Fruit fly (Drosophila melanogaster): ENCODE measurements around the gene CG6999.

The CG6999 gene

dm6 chrX:9060078-9060477, 28.1 kb upstream of the CG6999 start:
- TF ChIP-seq ovo (GFP tag; optimal IDR thresholded peaks at IDR 0.05) (no peak), Hr96 (GFP tag; optimal IDR thresholded peaks at IDR 0.05) (no peak), cnc (optimal IDR thresholded peaks at IDR 0.05) (no peak), CG5204 (GFP tag; optimal IDR thresholded peaks at IDR 0.05) (peak; percentile 46), CG12768 (GFP tag; optimal IDR thresholded peaks at IDR 0.05) (no peak), Clk (GFP tag; optimal IDR thresholded peaks at IDR 0.05) (no peak), CG7045 (GFP tag; optimal IDR thresholded peaks at IDR 0.05) (peak; percentile 39), kay (GFP tag; ENCODE audit: borderline replicate concordance) (no peak), CG1620 (GFP tag; optimal IDR thresholded peaks at IDR 0.05) (no peak), toe (GFP tag; optimal IDR thresholded peaks at IDR 0.05) (no peak), cic (GFP tag; optimal IDR thresholded peaks at IDR 0.05) (no peak), CG14711 (tag; optimal IDR thresholded peaks at IDR 0.05) (peak; percentile 63), CG11617 (GFP tag; optimal IDR thresholded peaks at IDR 0.05) (peak; percentile 7), bab1 (GFP tag; optimal IDR thresholded peaks at IDR 0.05) (no peak), CG7101 (tag; optimal IDR thresholded peaks at IDR 0.05) (peak; percentile 73), Mnt (GFP tag; optimal IDR thresholded peaks at IDR 0.05) (no peak), CG33017 (tag; optimal IDR thresholded peaks at IDR 0.05) (peak; percentile 44), Crg-1 (GFP tag; optimal IDR thresholded peaks at IDR 0.05) (no peak), pad (GFP tag; optimal IDR thresholded peaks at IDR 0.05) (peak; percentile 26), tj (GFP tag; optimal IDR thresholded peaks at IDR 0.05) (peak; percentile 14)

DNA sequence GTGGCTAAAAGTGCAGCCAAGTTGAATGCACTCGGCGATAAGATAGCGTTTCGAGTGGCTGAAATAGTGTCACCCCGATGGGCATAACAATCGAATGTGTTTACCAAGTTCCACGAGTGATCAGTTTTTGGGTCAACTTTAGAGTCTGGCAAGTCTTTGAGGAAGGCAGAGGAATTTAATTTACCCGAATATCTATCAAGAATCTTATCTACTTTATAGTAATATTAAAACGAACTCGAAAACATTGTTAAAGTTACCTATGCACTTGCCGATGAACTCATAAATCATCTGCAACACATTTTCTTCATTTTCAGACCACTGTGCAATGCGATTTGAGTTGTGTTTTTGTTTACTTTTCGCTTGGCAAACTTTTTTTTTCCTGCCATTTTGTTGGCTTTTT, 26.9 kb upstream of the CG6999 start:
- TF ChIP-seq CG33017 (tag; optimal IDR thresholded peaks at IDR 0.05), result peak; percentile 40
- peak; percentile 49 for TF ChIP-seq cic (GFP tag; optimal IDR thresholded peaks at IDR 0.05)
- peak; percentile 44 for TF ChIP-seq Hr96 (GFP tag; optimal IDR thresholded peaks at IDR 0.05)
- TF ChIP-seq CG7101 (tag; optimal IDR thresholded peaks at IDR 0.05), result peak; percentile 53
- peak; percentile 35 for TF ChIP-seq Mnt (GFP tag; optimal IDR thresholded peaks at IDR 0.05)
- peak; percentile 47 for TF ChIP-seq CG5204 (GFP tag; optimal IDR thresholded peaks at IDR 0.05)
- no peak for TF ChIP-seq Crg-1 (GFP tag; optimal IDR thresholded peaks at IDR 0.05)
- TF ChIP-seq toe (GFP tag; optimal IDR thresholded peaks at IDR 0.05), result no peak
- TF ChIP-seq kay (GFP tag; ENCODE audit: borderline replicate concordance), result peak; percentile 82
- peak; percentile 6 for TF ChIP-seq bab1 (GFP tag; optimal IDR thresholded peaks at IDR 0.05)
- TF ChIP-seq CG7045 (GFP tag; optimal IDR thresholded peaks at IDR 0.05), result no peak
- peak; percentile 39 for TF ChIP-seq pad (GFP tag; optimal IDR thresholded peaks at IDR 0.05)
- TF ChIP-seq Clk (GFP tag; optimal IDR thresholded peaks at IDR 0.05), result no peak
- TF ChIP-seq tj (GFP tag; optimal IDR thresholded peaks at IDR 0.05), result peak; percentile 45
- TF ChIP-seq CG1620 (GFP tag; optimal IDR thresholded peaks at IDR 0.05), result peak; percentile 7
- TF ChIP-seq CG14711 (tag; optimal IDR thresholded peaks at IDR 0.05), result no peak
- peak; percentile 56 for TF ChIP-seq CG11617 (GFP tag; optimal IDR thresholded peaks at IDR 0.05)
- TF ChIP-seq cnc (optimal IDR thresholded peaks at IDR 0.05), result no peak
- peak; percentile 9 for TF ChIP-seq CG12768 (GFP tag; optimal IDR thresholded peaks at IDR 0.05)
- peak; percentile 4 for TF ChIP-seq ovo (GFP tag; optimal IDR thresholded peaks at IDR 0.05)

dm6 chrX:9062665-9063064, 25.5 kb upstream of the CG6999 start:
- TF ChIP-seq Hr96 (GFP tag; optimal IDR thresholded peaks at IDR 0.05), result no peak
- TF ChIP-seq bab1 (GFP tag; optimal IDR thresholded peaks at IDR 0.05), result peak; percentile 2
- no peak for TF ChIP-seq Mnt (GFP tag; optimal IDR thresholded peaks at IDR 0.05)
- no peak for TF ChIP-seq CG14711 (tag; optimal IDR thresholded peaks at IDR 0.05)
- TF ChIP-seq CG7101 (tag; optimal IDR thresholded peaks at IDR 0.05), result peak; percentile 14
- no peak for TF ChIP-seq Crg-1 (GFP tag; optimal IDR thresholded peaks at IDR 0.05)

dm6 chrX:9063425-9063824, 24.7 kb upstream of the CG6999 start:
- TF ChIP-seq Hr96 (GFP tag; optimal IDR thresholded peaks at IDR 0.05) (no peak), CG12768 (GFP tag; optimal IDR thresholded peaks at IDR 0.05) (no peak), bab1 (GFP tag; optimal IDR thresholded peaks at IDR 0.05) (no peak), Clk (GFP tag; optimal IDR thresholded peaks at IDR 0.05) (no peak), CG14711 (tag; optimal IDR thresholded peaks at IDR 0.05) (no peak), kay (GFP tag; ENCODE audit: borderline replicate concordance) (no peak), pad (GFP tag; optimal IDR thresholded peaks at IDR 0.05) (no peak), ovo (GFP tag; optimal IDR thresholded peaks at IDR 0.05) (no peak), Crg-1 (GFP tag; optimal IDR thresholded peaks at IDR 0.05) (no peak)

DNA sequence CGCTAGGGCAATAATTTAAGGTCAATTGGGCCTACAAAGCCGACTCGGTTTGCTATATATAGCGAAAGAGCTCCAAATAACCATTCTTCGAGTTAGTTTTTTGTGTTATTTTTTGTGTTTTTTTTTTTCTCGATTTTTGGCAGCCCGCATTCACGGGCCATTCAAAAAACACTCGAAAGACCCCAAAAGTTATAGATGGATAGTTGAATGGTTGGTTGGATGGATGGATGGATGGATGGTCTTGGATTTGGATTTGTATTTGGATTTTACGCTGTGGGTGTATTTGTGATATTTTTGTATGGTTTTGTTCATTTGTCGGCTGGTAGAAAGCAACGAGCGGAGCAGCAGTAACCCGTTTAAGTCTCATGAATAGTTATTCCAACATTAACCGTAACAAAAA, 24.1 kb upstream of the CG6999 start:
- TF ChIP-seq pad (GFP tag; optimal IDR thresholded peaks at IDR 0.05) (no peak), CG7045 (GFP tag; optimal IDR thresholded peaks at IDR 0.05) (no peak), CG1620 (GFP tag; optimal IDR thresholded peaks at IDR 0.05) (no peak), toe (GFP tag; optimal IDR thresholded peaks at IDR 0.05) (no peak), Crg-1 (GFP tag; optimal IDR thresholded peaks at IDR 0.05) (no peak), Clk (GFP tag; optimal IDR thresholded peaks at IDR 0.05) (no peak), CG33017 (tag; optimal IDR thresholded peaks at IDR 0.05) (no peak), CG7101 (tag; optimal IDR thresholded peaks at IDR 0.05) (no peak), Hr96 (GFP tag; optimal IDR thresholded peaks at IDR 0.05) (no peak), bab1 (GFP tag; optimal IDR thresholded peaks at IDR 0.05) (no peak), CG12768 (GFP tag; optimal IDR thresholded peaks at IDR 0.05) (no peak), ovo (GFP tag; optimal IDR thresholded peaks at IDR 0.05) (no peak), CG11617 (GFP tag; optimal IDR thresholded peaks at IDR 0.05) (no peak), CG14711 (tag; optimal IDR thresholded peaks at IDR 0.05) (no peak), Mnt (GFP tag; optimal IDR thresholded peaks at IDR 0.05) (no peak), kay (GFP tag; ENCODE audit: borderline replicate concordance) (no peak)

DNA sequence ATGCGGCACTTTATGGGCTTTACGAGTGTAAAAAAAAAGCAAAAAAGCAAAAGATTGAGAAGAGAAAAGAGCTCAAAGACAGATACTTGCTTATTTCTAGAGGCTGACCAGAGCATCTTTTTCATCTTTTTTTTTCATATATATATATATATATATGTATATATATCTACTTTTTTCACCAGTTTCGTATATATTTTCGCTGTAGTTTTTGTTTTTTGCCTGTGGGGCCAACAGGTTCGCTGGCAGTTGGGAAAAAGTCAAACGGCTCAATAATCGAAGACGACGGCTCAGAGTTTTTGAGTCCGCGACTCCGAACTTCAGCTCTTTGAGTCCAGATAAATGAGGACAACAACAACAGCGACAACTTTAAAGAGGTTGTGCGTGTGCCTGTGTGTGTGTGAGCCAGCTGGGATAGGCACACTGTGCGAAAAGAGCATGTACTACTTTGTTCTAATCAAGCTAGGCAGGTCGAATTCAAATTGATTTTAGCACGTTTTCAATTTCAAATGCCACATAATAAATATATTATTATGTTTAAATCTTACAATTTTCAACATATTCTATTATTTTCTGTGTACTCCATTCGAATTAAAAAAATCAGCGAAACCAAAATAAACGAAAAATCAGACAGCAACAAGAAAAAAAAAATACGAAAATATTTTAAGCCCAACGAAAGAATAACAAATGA, 21.2 kb upstream of the CG6999 start:
- TF ChIP-seq Clk (GFP tag; optimal IDR thresholded peaks at IDR 0.05) (no peak), CG11617 (GFP tag; optimal IDR thresholded peaks at IDR 0.05) (no peak), cnc (optimal IDR thresholded peaks at IDR 0.05) (no peak), CG1620 (GFP tag; optimal IDR thresholded peaks at IDR 0.05) (no peak), CG14711 (tag; optimal IDR thresholded peaks at IDR 0.05) (no peak), Mnt (GFP tag; optimal IDR thresholded peaks at IDR 0.05) (no peak), bab1 (GFP tag; optimal IDR thresholded peaks at IDR 0.05) (no peak), CG12768 (GFP tag; optimal IDR thresholded peaks at IDR 0.05) (no peak), CG33017 (tag; optimal IDR thresholded peaks at IDR 0.05) (no peak), CG7045 (GFP tag; optimal IDR thresholded peaks at IDR 0.05) (no peak), tj (GFP tag; optimal IDR thresholded peaks at IDR 0.05) (no peak)
